Fruit fly (Drosophila melanogaster): ENCODE data around the gene CG44954.

CG44954 gene

DNA sequence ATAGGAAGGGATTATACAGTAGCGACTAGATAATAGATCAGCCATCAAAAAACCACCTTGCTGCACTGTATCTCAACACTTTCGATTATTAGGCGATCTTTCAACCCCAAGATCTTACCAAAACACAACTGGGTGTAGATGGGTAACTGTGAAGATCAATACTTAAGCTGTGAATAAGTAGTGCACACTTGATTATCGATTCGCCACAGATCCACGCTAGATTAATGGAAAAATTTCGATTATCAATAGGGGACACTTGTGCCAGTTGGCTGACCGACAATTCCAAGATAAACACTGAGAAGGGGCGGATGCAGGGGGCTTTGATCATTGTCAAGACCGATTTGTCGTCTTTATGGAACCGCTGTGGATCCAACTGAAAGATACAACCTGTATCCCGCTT, 42.6 kb downstream of the CG44954 start, which contains the start of gene CG9702:
CG9702 (plus strand) TSS at position 301 of the 400 bp plus-strand sequence.
- TF ChIP-seq CG32121 (GFP tag; IDR thresholded peaks at IDR 0.05) (no peak), fd96Ca (GFP tag; IDR thresholded peaks at IDR 0.05) (no peak), rn (GFP tag; IDR thresholded peaks at IDR 0.05) (no peak), CG15710 (tag; optimal IDR thresholded peaks at IDR 0.05) (no peak), CG14655 (GFP tag; optimal IDR thresholded peaks at IDR 0.05) (no peak), EcR (GFP tag; optimal IDR thresholded peaks at IDR 0.05) (no peak), CG10348 (GFP tag; IDR thresholded peaks at IDR 0.05) (no peak), Ets98B (GFP tag; IDR thresholded peaks at IDR 0.05) (no peak), CG17806 (tag; optimal IDR thresholded peaks at IDR 0.05) (no peak), CG34367 (tag; optimal IDR thresholded peaks at IDR 0.05) (no peak), CG13204 (GFP tag; optimal IDR thresholded peaks at IDR 0.05) (no peak), Snoo (tag; optimal IDR thresholded peaks at IDR 0.05) (no peak), Pif1A (GFP tag; optimal IDR thresholded peaks at IDR 0.05) (no peak), CG9948 (tag; optimal IDR thresholded peaks at IDR 0.05) (no peak), CG8159 (tag; optimal IDR thresholded peaks at IDR 0.05) (no peak), gl (tag; optimal IDR thresholded peaks at IDR 0.05) (no peak), CG4496 (GFP tag; IDR thresholded peaks at IDR 0.05) (no peak), Pif1B (GFP tag; optimal IDR thresholded peaks at IDR 0.05) (no peak)

DNA sequence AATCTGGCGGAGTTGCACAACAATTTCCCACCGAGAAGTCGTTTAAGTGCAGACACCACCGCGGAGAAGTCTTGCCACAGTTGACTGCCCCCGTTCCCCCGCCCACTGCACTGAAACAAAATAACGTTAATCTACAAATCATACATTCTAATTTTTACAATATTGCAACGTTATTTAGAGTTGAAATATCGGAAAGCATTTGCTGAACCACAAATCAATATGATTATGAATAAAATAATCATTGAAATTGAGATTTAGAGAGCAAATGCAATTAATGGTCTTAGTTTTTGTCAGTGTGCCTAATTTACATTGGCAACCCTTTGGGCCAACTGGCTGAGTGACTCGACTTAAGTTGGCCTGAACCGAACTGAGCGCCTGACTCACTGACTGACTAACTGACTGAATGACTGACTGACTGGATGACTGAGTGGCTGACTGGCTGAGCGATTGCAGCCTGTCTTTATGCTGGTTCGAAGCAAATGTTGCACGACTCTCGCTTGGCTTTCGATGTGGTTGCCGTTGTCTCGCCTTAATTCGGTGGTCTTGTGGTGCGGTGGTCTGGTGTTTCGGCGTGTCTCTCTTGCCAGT, 51.1 kb downstream of the CG44954 start:
- peak; percentile 80 for TF ChIP-seq CG10348 (GFP tag; IDR thresholded peaks at IDR 0.05)
- peak; percentile 88 for TF ChIP-seq CG14655 (GFP tag; optimal IDR thresholded peaks at IDR 0.05)
- peak; percentile 92 for TF ChIP-seq CG4496 (GFP tag; IDR thresholded peaks at IDR 0.05)
- TF ChIP-seq CG12605 (GFP tag; IDR thresholded peaks at IDR 0.05) = peak; percentile 72
- TF ChIP-seq Pif1A (GFP tag; optimal IDR thresholded peaks at IDR 0.05) = peak; percentile 88
- peak; percentile 74 for TF ChIP-seq rn (GFP tag; IDR thresholded peaks at IDR 0.05)
- no peak for TF ChIP-seq D1 (tag; optimal IDR thresholded peaks at IDR 0.05)
- TF ChIP-seq CG34367 (tag; optimal IDR thresholded peaks at IDR 0.05) = peak; percentile 92
- peak; percentile 89 for TF ChIP-seq CG32121 (GFP tag; IDR thresholded peaks at IDR 0.05)
- TF ChIP-seq CG9948 (tag; optimal IDR thresholded peaks at IDR 0.05) = peak; percentile 93
- peak; percentile 90 for TF ChIP-seq CG8301 (tag; optimal IDR thresholded peaks at IDR 0.05)
- TF ChIP-seq CG17806 (tag; optimal IDR thresholded peaks at IDR 0.05) = peak; percentile 92
- TF ChIP-seq CG13204 (GFP tag; optimal IDR thresholded peaks at IDR 0.05) = peak; percentile 71
- peak; percentile 89 for TF ChIP-seq Ets98B (GFP tag; IDR thresholded peaks at IDR 0.05)
- peak; percentile 92 for TF ChIP-seq CG8159 (tag; optimal IDR thresholded peaks at IDR 0.05)
- TF ChIP-seq Snoo (tag; optimal IDR thresholded peaks at IDR 0.05) = peak; percentile 88
- TF ChIP-seq EcR (GFP tag; optimal IDR thresholded peaks at IDR 0.05) = peak; percentile 75
- TF ChIP-seq CG15710 (tag; optimal IDR thresholded peaks at IDR 0.05) = peak; percentile 88
- peak; percentile 85 for TF ChIP-seq fd96Ca (GFP tag; IDR thresholded peaks at IDR 0.05)
- peak; percentile 83 for TF ChIP-seq gl (tag; optimal IDR thresholded peaks at IDR 0.05)
- peak; percentile 90 for TF ChIP-seq Pif1B (GFP tag; optimal IDR thresholded peaks at IDR 0.05)

Data from whole organism, pupa.